Worm (Caenorhabditis elegans) whole organism, L2 larva: ENCODE data around the gene srh-44.

Experiments
- R02D3.7 ChIP-seq: fragments of 150-350 bp; optimal IDR thresholded peaks from 2 replicates; lab custom pipeline; 2014; ENCODE audit warnings: missing biosample characterization, missing genetic modification characterization
- aly-2 ChIP-seq: fragments of 150-350 bp; optimal IDR thresholded peaks from 2 replicates; lab custom pipeline; 2014; ENCODE audit warnings: missing biosample characterization, missing genetic modification characterization
- ama-1 ChIP-seq: fragments of 150-350 bp; optimal IDR thresholded peaks from 2 replicates; lab custom pipeline; 2018; ENCODE audit warnings: inconsistent platforms
- blmp-1 ChIP-seq: sonication (generic microtip); optimal IDR thresholded peaks from 2 replicates; lab custom pipeline; 2017; ENCODE audit warnings: missing genetic modification characterization, mild to moderate bottlenecking, missing compliant biosample characterization, antibody characterized with exemption, moderate library complexity; ENCODE audit not compliant: insufficient read depth
- fos-1 ChIP-seq: fragments of 150-350 bp; optimal IDR thresholded peaks from 2 replicates; lab custom pipeline; 2014; ENCODE audit warnings: missing biosample characterization, missing genetic modification characterization
- nhr-10 ChIP-seq: sonication (generic microtip); optimal IDR thresholded peaks from 2 replicates; lab custom pipeline; 2017; ENCODE audit warnings: missing biosample characterization, missing genetic modification characterization
- nhr-12 ChIP-seq: fragments of 150-350 bp; optimal IDR thresholded peaks from 2 replicates; lab custom pipeline; 2014; ENCODE audit warnings: missing biosample characterization, missing genetic modification characterization
- nhr-23 ChIP-seq: fragments of 150-350 bp; optimal IDR thresholded peaks from 2 replicates; lab custom pipeline; 2014; ENCODE audit warnings: missing biosample characterization, missing genetic modification reagents, missing genetic modification characterization
- nhr-237 ChIP-seq: fragments of 150-350 bp; optimal IDR thresholded peaks from 2 replicates; lab custom pipeline; 2014; ENCODE audit warnings: missing biosample characterization, missing genetic modification characterization
- nhr-77 ChIP-seq: fragments of 150-350 bp; optimal IDR thresholded peaks from 2 replicates; lab custom pipeline; 2014; ENCODE audit warnings: missing biosample characterization, missing genetic modification characterization
- skn-1 ChIP-seq: sonication (generic microtip); optimal IDR thresholded peaks from 2 replicates; lab custom pipeline; 2017; ENCODE audit warnings: missing biosample characterization, missing genetic modification characterization
- sma-3 ChIP-seq: sonication (generic microtip); optimal IDR thresholded peaks from 2 replicates; lab custom pipeline; 2016; ENCODE audit warnings: missing genetic modification reagents, missing genetic modification characterization, missing compliant biosample characterization
- unc-39 ChIP-seq: fragments of 150-350 bp; optimal IDR thresholded peaks from 2 replicates; lab custom pipeline; 2014; ENCODE audit warnings: missing biosample characterization, missing genetic modification characterization
- unc-62 ChIP-seq: fragments of 150-350 bp; optimal IDR thresholded peaks from 2 replicates; lab custom pipeline; 2014; ENCODE audit warnings: missing biosample characterization, missing genetic modification reagents, missing genetic modification characterization

DNA sequence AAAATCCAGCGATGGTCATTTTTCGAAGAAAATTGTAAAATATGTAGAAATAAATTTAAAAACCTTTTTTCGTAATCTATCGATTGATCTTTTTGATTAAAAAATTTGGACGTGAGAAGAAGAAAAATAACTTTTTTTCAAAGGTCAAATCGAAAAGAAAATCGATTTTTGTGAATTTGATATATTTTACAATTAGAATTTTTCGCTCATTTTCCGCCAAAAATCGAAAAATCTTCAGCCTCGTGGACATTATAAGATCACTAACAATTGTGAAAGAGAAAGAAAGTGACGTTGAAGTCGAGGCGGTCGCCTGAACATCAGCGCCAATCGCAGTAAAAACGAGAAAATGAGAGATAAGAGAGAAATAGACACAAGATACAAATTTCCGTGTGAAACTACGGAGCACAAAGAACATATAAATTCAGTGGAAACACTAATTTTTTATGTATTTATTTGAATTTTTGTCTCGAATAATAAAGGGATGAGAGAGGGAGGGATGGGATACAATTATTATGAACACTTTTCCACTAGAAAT is 45.2 kb upstream of the srh-44 start, which contains the start of gene cisd-1:
- TF ChIP-seq R02D3.7 (tag; lab: Kevin White, UChicago) (no peak), nhr-10 (tag; lab: Kevin White, UChicago) (no peak), nhr-12 (tag; lab: Kevin White, UChicago) (no peak), skn-1 (tag; lab: Kevin White, UChicago) (no peak), ama-1 (lab: Kevin White, UChicago) (no peak), unc-39 (tag; lab: Kevin White, UChicago) (no peak), fos-1 (tag; lab: Kevin White, UChicago) (peak; percentile 58), blmp-1 (tag; lab: Kevin White, UChicago) (no peak), aly-2 (no peak), sma-3 (GFP tag; lab: Kevin White, UChicago) (no peak), nhr-77 (tag; lab: Kevin White, UChicago) (no peak), unc-62 (GFP tag; lab: Kevin White, UChicago) (no peak), nhr-237 (tag; lab: Kevin White, UChicago) (no peak), nhr-23 (tag; lab: Kevin White, UChicago) (no peak)
